Fruit fly (Drosophila melanogaster) whole organism, embryonic: ENCODE measurements around the gene GXIVsPLA2.

ENCODE experiments used
- Aef1 ChIP-seq: fragments of 200-800 bp; sonication (Bioruptor generic); IDR thresholded peaks from 3 replicates; pipeline ENCODE4 v1.3.6; 2022; ENCODE audit warnings: missing biosample characterization, missing genetic modification characterization
- CG10321 ChIP-seq: fragments of 200-800 bp; sonication (Bioruptor generic); IDR thresholded peaks from 2 replicates; pipeline ENCODE4 v1.3.6; 2022; ENCODE audit warnings: missing biosample characterization, missing genetic modification characterization
- CG11504 ChIP-seq: fragments of 200-800 bp; sonication (Bioruptor generic); optimal IDR thresholded peaks from 3 replicates; lab custom pipeline; 2019; ENCODE audit warnings: missing biosample characterization, mild to moderate bottlenecking, missing genetic modification characterization, moderate library complexity
- CG11696 ChIP-seq: fragments of 200-800 bp; sonication (Bioruptor generic); IDR thresholded peaks from 2 replicates; pipeline ENCODE4 v1.3.6; 2022; ENCODE audit warnings: missing biosample characterization, missing genetic modification characterization
- CG12071 ChIP-seq: fragments of 200-800 bp; sonication (Bioruptor generic); optimal IDR thresholded peaks from 3 replicates; lab custom pipeline; 2018; ENCODE audit warnings: missing biosample characterization, mild to moderate bottlenecking, missing genetic modification characterization
- CG12942 ChIP-seq: fragments of 200-800 bp; sonication (Bioruptor generic); optimal IDR thresholded peaks from 3 replicates; lab custom pipeline; 2016; ENCODE audit warnings: missing biosample characterization, missing genetic modification characterization
- CG14441 ChIP-seq: fragments of 200-800 bp; sonication (Bioruptor generic); IDR thresholded peaks from 2 replicates; pipeline ENCODE4 v1.3.6; 2022; ENCODE audit warnings: missing biosample characterization, missing genetic modification characterization
- CG14860 ChIP-seq: fragments of 200-800 bp; sonication (Bioruptor generic); IDR thresholded peaks from 3 replicates; pipeline ENCODE4 v1.3.6; 2022; ENCODE audit warnings: missing biosample characterization, missing genetic modification characterization; ENCODE audit not compliant: partially characterized antibody
- CG14965 ChIP-seq: fragments of 200-800 bp; sonication (Bioruptor generic); optimal IDR thresholded peaks from 2 replicates; lab custom pipeline; 2016; ENCODE audit warnings: missing biosample characterization, missing genetic modification characterization, borderline replicate concordance
- CG15479 ChIP-seq: fragments of 200-800 bp; sonication (Bioruptor generic); optimal IDR thresholded peaks from 3 replicates; lab custom pipeline; 2019; ENCODE audit warnings: missing biosample characterization, mild to moderate bottlenecking, missing genetic modification characterization, moderate library complexity
- CG18619 ChIP-seq: fragments of 200-800 bp; sonication (Bioruptor generic); optimal IDR thresholded peaks from 3 replicates; lab custom pipeline; 2017; ENCODE audit warnings: missing biosample characterization, mild to moderate bottlenecking, missing genetic modification characterization
- CG2678 ChIP-seq: fragments of 200-800 bp; sonication (Bioruptor generic); optimal IDR thresholded peaks from 3 replicates; lab custom pipeline; 2019; ENCODE audit warnings: missing biosample characterization, mild to moderate bottlenecking, missing genetic modification characterization, moderate library complexity
- CG30403 ChIP-seq: fragments of 200-800 bp; sonication (Bioruptor generic); optimal IDR thresholded peaks from 3 replicates; lab custom pipeline; 2016; ENCODE audit warnings: missing biosample characterization, missing genetic modification characterization
- CG4854 ChIP-seq: fragments of 200-800 bp; sonication (Bioruptor generic); optimal IDR thresholded peaks from 2 replicates; lab custom pipeline; 2016; ENCODE audit warnings: missing biosample characterization, missing genetic modification characterization, inconsistent platforms
- CG7963 ChIP-seq: fragments of 200-800 bp; sonication (Bioruptor generic); IDR thresholded peaks from 3 replicates; pipeline ENCODE4 v1.3.6; 2022; ENCODE audit warnings: missing biosample characterization, missing genetic modification characterization; ENCODE audit not compliant: partially characterized antibody
- CG9797 ChIP-seq: fragments of 200-800 bp; sonication (Bioruptor generic); optimal IDR thresholded peaks from 3 replicates; lab custom pipeline; 2018; ENCODE audit warnings: missing biosample characterization, mild to moderate bottlenecking, missing genetic modification characterization
- Dad ChIP-seq: fragments of 200-800 bp; sonication (Bioruptor generic); optimal IDR thresholded peaks from 3 replicates; lab custom pipeline; 2016; ENCODE audit warnings: missing biosample characterization, missing genetic modification characterization
- Elba2 ChIP-seq: fragments of 200-800 bp; sonication (Bioruptor generic); optimal IDR thresholded peaks from 3 replicates; lab custom pipeline; 2016; ENCODE audit warnings: missing biosample characterization, missing genetic modification characterization
- Gsc ChIP-seq: fragments of 200-800 bp; sonication (Bioruptor generic); IDR thresholded peaks from 2 replicates; pipeline ENCODE4 v1.3.6; 2022; ENCODE audit warnings: missing biosample characterization, missing genetic modification characterization
- Gug ChIP-seq: fragments of 200-800 bp; sonication (Bioruptor generic); IDR thresholded peaks from 4 replicates; pipeline ENCODE4 v1.3.6; 2022; ENCODE audit warnings: missing biosample characterization, missing genetic modification characterization
- HLH3B ChIP-seq: fragments of 200-800 bp; sonication (Bioruptor generic); IDR thresholded peaks from 2 replicates; pipeline ENCODE4 v1.3.6; 2022; ENCODE audit warnings: missing biosample characterization, missing genetic modification characterization
- Hr78 ChIP-seq, 2 experiments: fragments of 200-800 bp in 1 of 2; fragments of >200 bp in 1 of 2; sonication (Bioruptor generic) in 1 of 2; optimal IDR thresholded peaks; 2 replicates each; lab custom pipeline; 2017 to 2019; ENCODE audit warnings: missing biosample characterization in 2 of 2, missing genetic modification characterization in 2 of 2, mild to moderate bottlenecking in 1 of 2, moderate library complexity in 1 of 2
- Jarid2 ChIP-seq: fragments of 200-800 bp; sonication (Bioruptor generic); optimal IDR thresholded peaks from 3 replicates; lab custom pipeline; 2017; ENCODE audit warnings: mild to moderate bottlenecking, missing biosample characterization, missing genetic modification reagents, missing genetic modification characterization
- MESR4 ChIP-seq: fragments of 200-800 bp; sonication (Bioruptor generic); optimal IDR thresholded peaks from 2 replicates; lab custom pipeline; 2018; ENCODE audit warnings: missing biosample characterization, mild to moderate bottlenecking, missing genetic modification characterization, moderate library complexity
- NK7.1 ChIP-seq: fragments of 200-800 bp; sonication (Bioruptor generic); optimal IDR thresholded peaks from 3 replicates; lab custom pipeline; 2016; ENCODE audit warnings: missing biosample characterization, missing genetic modification characterization
- Opbp ChIP-seq: fragments of 200-800 bp; sonication (Bioruptor generic); IDR thresholded peaks from 3 replicates; pipeline ENCODE4 v1.3.6; 2022; ENCODE audit warnings: missing biosample characterization, missing genetic modification characterization; ENCODE audit not compliant: partially characterized antibody
- Pdp1 ChIP-seq, 2 experiments: fragments of 200-800 bp; sonication (Bioruptor generic); optimal IDR thresholded peaks; 3 replicates each; lab custom pipeline; 2016; ENCODE audit warnings: missing biosample characterization in 2 of 2, missing genetic modification characterization in 2 of 2, mild to moderate bottlenecking in 1 of 2, moderate library complexity in 1 of 2
- cato ChIP-seq: fragments of 200-800 bp; sonication (Bioruptor generic); optimal IDR thresholded peaks from 2 replicates; lab custom pipeline; 2016; ENCODE audit warnings: missing biosample characterization, missing genetic modification characterization, borderline replicate concordance
- caup ChIP-seq: fragments of 200-800 bp; sonication (Bioruptor generic); optimal IDR thresholded peaks from 3 replicates; lab custom pipeline; 2017; ENCODE audit warnings: missing biosample characterization, mild to moderate bottlenecking, missing genetic modification characterization, moderate library complexity; ENCODE audit not compliant: severe bottlenecking
- crp ChIP-seq, 2 experiments: fragments of 200-800 bp; sonication (Bioruptor generic); optimal IDR thresholded peaks; 2 replicates in 1 of 2; 3 replicates in 1 of 2; lab custom pipeline; 2017; ENCODE audit warnings: missing biosample characterization in 2 of 2, missing genetic modification characterization in 2 of 2, mild to moderate bottlenecking in 1 of 2, moderate library complexity in 1 of 2
- ewg ChIP-seq: fragments of 200-800 bp; sonication (Bioruptor generic); optimal IDR thresholded peaks from 3 replicates; lab custom pipeline; 2017; ENCODE audit warnings: mild to moderate bottlenecking, missing biosample characterization, missing genetic modification reagents, missing genetic modification characterization
- exex ChIP-seq: fragments of 200-800 bp; sonication (Bioruptor generic); optimal IDR thresholded peaks from 4 replicates; lab custom pipeline; 2018; ENCODE audit warnings: missing biosample characterization, mild to moderate bottlenecking, missing genetic modification characterization, moderate library complexity
- hbn ChIP-seq: fragments of 200-800 bp; sonication (Bioruptor generic); IDR thresholded peaks from 2 replicates; pipeline ENCODE4 v1.3.6; 2022; ENCODE audit warnings: missing biosample characterization, missing genetic modification characterization; ENCODE audit not compliant: partially characterized antibody
- knrl ChIP-seq: fragments of 200-800 bp; sonication (Bioruptor generic); IDR thresholded peaks from 3 replicates; pipeline ENCODE4 v1.3.6; 2022; ENCODE audit warnings: missing biosample characterization, missing genetic modification characterization; ENCODE audit not compliant: partially characterized antibody
- lilli ChIP-seq: fragments of 200-800 bp; sonication (Bioruptor generic); optimal IDR thresholded peaks from 3 replicates; lab custom pipeline; 2016; ENCODE audit warnings: missing biosample characterization, missing genetic modification characterization
- mirr ChIP-seq: fragments of 200-800 bp; sonication (Bioruptor generic); optimal IDR thresholded peaks from 3 replicates; lab custom pipeline; 2018; ENCODE audit warnings: missing biosample characterization, mild to moderate bottlenecking, missing genetic modification characterization
- org-1 ChIP-seq: fragments of 200-800 bp; sonication (Bioruptor generic); optimal IDR thresholded peaks from 2 replicates; lab custom pipeline; 2017; ENCODE audit warnings: missing biosample characterization, missing genetic modification characterization
- prd ChIP-seq, 3 experiments: fragments of >200 bp in 2 of 3; fragments of 200-800 bp in 1 of 3; sonication (Bioruptor generic) in 1 of 3; optimal IDR thresholded peaks in 2 of 3; IDR thresholded peaks in 1 of 3; 2 replicates in 2 of 3; 3 replicates in 1 of 3; pipeline versions ENCODE4 v1.3.6 to Lab custom; 2017 to 2022; ENCODE audit warnings: missing biosample characterization in 1 of 3, missing genetic modification characterization in 1 of 3
- sd ChIP-seq: fragments of 200-800 bp; sonication (Bioruptor generic); optimal IDR thresholded peaks from 3 replicates; lab custom pipeline; 2018; ENCODE audit warnings: missing biosample characterization, mild to moderate bottlenecking, missing genetic modification characterization, moderate library complexity
- slp2 ChIP-seq: fragments of 200-800 bp; sonication (Bioruptor generic); optimal IDR thresholded peaks from 2 replicates; lab custom pipeline; 2016; ENCODE audit warnings: missing biosample characterization, missing genetic modification characterization
- zfh1 ChIP-seq: fragments of 200-800 bp; sonication (Bioruptor generic); IDR thresholded peaks from 3 replicates; pipeline ENCODE4 v1.3.6; 2022; ENCODE audit warnings: missing biosample characterization, missing genetic modification characterization

Gene GXIVsPLA2

DNA sequence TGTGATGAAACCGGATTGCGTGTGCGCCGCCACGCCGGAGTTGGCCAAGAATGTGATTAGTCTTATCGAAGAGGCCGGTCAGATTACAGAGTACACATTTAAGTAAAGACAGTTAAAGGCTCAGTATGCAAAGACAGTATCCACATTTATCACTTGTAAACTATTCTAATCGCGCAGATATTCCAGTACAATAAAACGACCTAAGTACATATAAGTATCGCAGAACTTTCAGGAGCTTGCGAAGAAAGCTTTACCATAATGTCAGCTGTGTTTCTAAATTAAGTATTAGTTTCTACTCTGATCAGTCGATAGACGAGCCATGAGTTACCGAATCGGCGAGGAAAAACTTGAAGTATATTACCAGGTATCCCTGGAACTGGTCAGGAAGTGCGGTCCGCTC, 23.3 kb downstream of the GXIVsPLA2 start, which contains the start of gene CG17028:
Gene CG17028, plus strand, starts transcription at position 301 of the 400 bp plus-strand sequence.
- TF ChIP-seq prd (optimal IDR thresholded peaks at IDR 0.05; lab: Kevin White, UChicago) (no peak), prd (GFP tag; IDR thresholded peaks at IDR 0.05; lab: Robert Waterston, UW) (no peak), exex (peak; percentile 48), CG9797 (GFP tag; lab: Kevin White, UChicago) (no peak), sd (tag; lab: Kevin White, UChicago) (peak; percentile 22), Jarid2 (no peak), Elba2 (no peak), CG12942 (GFP tag; lab: Kevin White, UChicago) (no peak), mirr (peak; percentile 66), org-1 (no peak)

DNA sequence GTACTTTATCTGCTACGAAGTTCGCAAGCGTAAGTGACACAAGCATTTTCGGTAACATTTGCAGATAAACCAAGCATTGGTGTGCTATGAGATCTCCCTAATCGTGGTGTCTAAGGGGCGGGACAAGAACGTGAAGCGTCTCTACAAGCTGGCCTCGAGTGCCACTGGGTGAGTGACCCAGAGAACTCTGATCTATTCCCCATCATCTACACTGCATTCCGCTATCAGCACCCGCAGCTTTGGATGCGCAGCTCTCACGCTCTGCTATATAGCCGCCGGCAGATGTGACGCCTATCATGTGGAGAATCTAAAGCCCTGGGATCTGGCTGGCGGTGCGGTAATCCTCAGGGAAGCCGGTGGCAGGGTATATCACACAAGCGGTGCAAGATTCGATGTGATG, 24.3 kb downstream of the GXIVsPLA2 start:
- peak in 1 of 2 experiments; percentile 16 for TF ChIP-seq Hr78 (GFP tag; optimal IDR thresholded peaks at IDR 0.05; lab: Kevin White, UChicago)
- no peak for TF ChIP-seq CG11696
- no peak for TF ChIP-seq knrl
- no peak for TF ChIP-seq CG14965 (GFP tag; lab: Kevin White, UChicago)
- no peak for TF ChIP-seq Aef1 (GFP tag; lab: Robert Waterston, UW)
- TF ChIP-seq CG18619 (GFP tag; lab: Kevin White, UChicago) = no peak
- no peak for TF ChIP-seq slp2 (GFP tag; lab: Kevin White, UChicago)
- no peak for TF ChIP-seq NK7.1 (GFP tag; lab: Kevin White, UChicago)
- no peak for TF ChIP-seq ewg
- no peak for TF ChIP-seq MESR4 (GFP tag; lab: Kevin White, UChicago)
- TF ChIP-seq CG10321 (GFP tag; lab: Robert Waterston, UW) = no peak
- TF ChIP-seq Pdp1 (GFP tag; optimal IDR thresholded peaks at IDR 0.05; lab: Kevin White, UChicago) = peak in 1 of 2 experiments; percentile 8
- no peak for TF ChIP-seq CG14860
- TF ChIP-seq Opbp (GFP tag; lab: Robert Waterston, UW) = no peak
- TF ChIP-seq hbn (GFP tag; lab: Robert Waterston, UW) = no peak
- TF ChIP-seq CG11504 (tag; lab: Kevin White, UChicago) = no peak
- no peak for TF ChIP-seq CG30403 (GFP tag; lab: Kevin White, UChicago)
- TF ChIP-seq Gug (GFP tag; lab: Robert Waterston, UW) = no peak
- TF ChIP-seq lilli = no peak
- TF ChIP-seq zfh1 (GFP tag; lab: Robert Waterston, UW) = no peak
- no peak for TF ChIP-seq Dad (GFP tag; lab: Kevin White, UChicago)
- 0 out of 2 replicates have a peak, but pooled peaks have one; percentile 10 for TF ChIP-seq CG14441 (GFP tag; lab: Robert Waterston, UW)
- no peak for TF ChIP-seq CG15479 (GFP tag; lab: Kevin White, UChicago)
- no peak for TF ChIP-seq cato (GFP tag; lab: Kevin White, UChicago)
- TF ChIP-seq Gsc = no peak
- no peak for TF ChIP-seq HLH3B (GFP tag; lab: Robert Waterston, UW)
- TF ChIP-seq CG12071 (GFP tag; lab: Kevin White, UChicago) = no peak
- TF ChIP-seq CG2678 (tag; lab: Kevin White, UChicago) = no peak
- 0 out of 3 replicates have a peak, but pooled peaks have one; percentile 19 for TF ChIP-seq CG7963
- no peak for TF ChIP-seq CG4854 (GFP tag; lab: Kevin White, UChicago)
- TF ChIP-seq crp (GFP tag; optimal IDR thresholded peaks at IDR 0.05; lab: Kevin White, UChicago) = no peak
- no peak for TF ChIP-seq caup (GFP tag; lab: Kevin White, UChicago)
